Worm (Caenorhabditis elegans): Measurements from ENCODE around the gene set-11.

DNA sequence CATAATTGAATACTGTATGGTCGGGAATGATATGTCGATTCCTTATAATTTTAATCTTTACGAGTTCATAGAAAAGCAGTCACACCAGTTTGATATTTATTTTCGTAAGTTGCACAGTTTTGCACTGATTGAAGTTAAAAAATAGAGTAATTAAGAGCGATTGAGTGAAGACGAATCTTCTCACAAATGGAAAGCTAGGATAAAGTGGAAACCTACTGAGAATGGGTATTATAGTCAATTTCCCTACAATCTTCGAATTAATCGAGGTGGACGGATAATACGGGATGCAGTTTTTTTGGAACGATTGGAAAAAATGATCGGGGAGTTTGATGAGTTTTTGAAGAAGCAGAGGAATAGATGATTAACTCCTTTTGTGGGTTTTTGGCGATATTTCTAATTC is 51.4 kb downstream of the set-11 start, which contains the start of gene F22E5.23:
- TF ChIP-seq flt-1 (GFP tag; IDR thresholded peaks at IDR 0.05) = no peak
- TF ChIP-seq tab-1 (GFP tag; IDR thresholded peaks at IDR 0.05) = no peak

Data from whole organism, midembryonic.